Fruit fly (Drosophila melanogaster): ENCODE results near the gene CG15571.
A peak's percentile ranks its signal among the peaks of the same experiment; 100 is the strongest.

The CG15571 gene

dm6 chrX:4170492-4170891, 46.7 kb downstream of the CG15571 start (continued):
- TF ChIP-seq CG12236 (GFP tag; optimal IDR thresholded peaks at IDR 0.05), result no peak
- no peak for TF ChIP-seq CG9609 (GFP tag; optimal IDR thresholded peaks at IDR 0.05)
- TF ChIP-seq Taf1 (GFP tag; IDR thresholded peaks at IDR 0.05), result no peak
- TF ChIP-seq CG5245 (GFP tag; optimal IDR thresholded peaks at IDR 0.05), result no peak
- TF ChIP-seq CG17612 (GFP tag; IDR thresholded peaks at IDR 0.05), result no peak
- no peak for TF ChIP-seq CG5953 (GFP tag; IDR thresholded peaks at IDR 0.05)
- TF ChIP-seq CG3838 (GFP tag; optimal IDR thresholded peaks at IDR 0.05), result no peak
- TF ChIP-seq Mad (GFP tag; optimal IDR thresholded peaks at IDR 0.05), result no peak
- TF ChIP-seq CG11456 (GFP tag; IDR thresholded peaks at IDR 0.05), result no peak
- no peak for TF ChIP-seq CG7372 (GFP tag; IDR thresholded peaks at IDR 0.05)
- TF ChIP-seq CG11504 (tag; optimal IDR thresholded peaks at IDR 0.05), result peak; percentile 19
- no peak for TF ChIP-seq gcm (GFP tag; optimal IDR thresholded peaks at IDR 0.05)
- peak; percentile 24 for TF ChIP-seq CG1603 (tag; optimal IDR thresholded peaks at IDR 0.05)
- no peak for TF ChIP-seq CG31365 (tag; optimal IDR thresholded peaks at IDR 0.05)
- TF ChIP-seq vfl (GFP tag; optimal IDR thresholded peaks at IDR 0.05), result no peak
- no peak for TF ChIP-seq CG8478 (optimal IDR thresholded peaks at IDR 0.05)
- no peak for TF ChIP-seq br (optimal IDR thresholded peaks at IDR 0.05)
- no peak for TF ChIP-seq D (optimal IDR thresholded peaks at IDR 0.05)
- no peak for TF ChIP-seq D (GFP tag; optimal IDR thresholded peaks at IDR 0.05)
- no peak for TF ChIP-seq Atf-2 (GFP tag; optimal IDR thresholded peaks at IDR 0.05)
- TF ChIP-seq H15 (GFP tag; IDR thresholded peaks at IDR 0.05), result no peak
- TF ChIP-seq bsh (GFP tag; optimal IDR thresholded peaks at IDR 0.05), result peak; percentile 20 to 46
- no peak for TF ChIP-seq cwo (GFP tag; optimal IDR thresholded peaks at IDR 0.05)
- TF ChIP-seq h (optimal IDR thresholded peaks at IDR 0.05), result no peak
- no peak for TF ChIP-seq CG7271 (tag; optimal IDR thresholded peaks at IDR 0.05)
- TF ChIP-seq CG12391 (tag; optimal IDR thresholded peaks at IDR 0.05), result peak; percentile 7
- TF ChIP-seq btn (GFP tag; optimal IDR thresholded peaks at IDR 0.05), result no peak
- TF ChIP-seq D19B (GFP tag; optimal IDR thresholded peaks at IDR 0.05), result no peak
- TF ChIP-seq pho (GFP tag; optimal IDR thresholded peaks at IDR 0.05), result no peak
- TF ChIP-seq CG8388 (GFP tag; optimal IDR thresholded peaks at IDR 0.05), result peak; percentile 5
- no peak for TF ChIP-seq seq (GFP tag; IDR thresholded peaks at IDR 0.05)
- no peak for TF ChIP-seq CG14014 (GFP tag; IDR thresholded peaks at IDR 0.05)
- TF ChIP-seq CG14710 (tag; optimal IDR thresholded peaks at IDR 0.05), result peak; percentile 1
- no peak for TF ChIP-seq CG16813 (GFP tag; IDR thresholded peaks at IDR 0.05; ENCODE audit: partially characterized antibody)
- TF ChIP-seq ash1 (GFP tag; optimal IDR thresholded peaks at IDR 0.05), result no peak
- 0 out of 3 replicates have a peak, but pooled peaks have one; percentile 37 for TF ChIP-seq ci (GFP tag; IDR thresholded peaks at IDR 0.05)
- TF ChIP-seq Hr39 (optimal IDR thresholded peaks at IDR 0.05), result no peak
- no peak for TF ChIP-seq fd3F (GFP tag; optimal IDR thresholded peaks at IDR 0.05)
- TF ChIP-seq en (GFP tag; optimal IDR thresholded peaks at IDR 0.05), result no peak
- no peak for TF ChIP-seq prd (optimal IDR thresholded peaks at IDR 0.05)
- peak; percentile 49; the same call in 1 of the 3 replicates for TF ChIP-seq prd (GFP tag; IDR thresholded peaks at IDR 0.05)
- no peak for TF ChIP-seq ham (GFP tag; IDR thresholded peaks at IDR 0.05)
- no peak for TF ChIP-seq CG33557 (GFP tag; optimal IDR thresholded peaks at IDR 0.05)
- TF ChIP-seq ftz-f1 (GFP tag; optimal IDR thresholded peaks at IDR 0.05), result no peak
- TF ChIP-seq CG7786 (GFP tag; optimal IDR thresholded peaks at IDR 0.05), result no peak
- TF ChIP-seq tgo (GFP tag; IDR thresholded peaks at IDR 0.05), result no peak
- no peak for TF ChIP-seq tna (GFP tag; IDR thresholded peaks at IDR 0.05; ENCODE audit: partially characterized antibody)
- no peak for TF ChIP-seq CG6254 (GFP tag; optimal IDR thresholded peaks at IDR 0.05)
- TF ChIP-seq zfh1 (GFP tag; IDR thresholded peaks at IDR 0.05), result no peak
- TF ChIP-seq CG2712 (tag; optimal IDR thresholded peaks at IDR 0.05), result peak; percentile 22
- TF ChIP-seq CG2678 (tag; optimal IDR thresholded peaks at IDR 0.05), result no peak
- TF ChIP-seq nau (GFP tag; optimal IDR thresholded peaks at IDR 0.05), result no peak
- TF ChIP-seq Max (GFP tag; optimal IDR thresholded peaks at IDR 0.05), result no peak
- TF ChIP-seq crc (GFP tag; optimal IDR thresholded peaks at IDR 0.05), result no peak

All from whole organism, embryonic.